Worm (Caenorhabditis elegans) whole organism, L4 larva: ENCODE data around the gene cest-8.

Source experiments
- F10B5.3 ChIP-seq: sonication (generic microtip); optimal IDR thresholded peaks from 2 replicates; lab custom pipeline; 2016; ENCODE audit warnings: mild to moderate bottlenecking, missing genetic modification characterization, missing compliant biosample characterization
- F26F4.8 ChIP-seq: fragments of 200-800 bp; sonication (Bioruptor generic); conservative IDR thresholded peaks from 2 replicates; pipeline ENCODE4 v1.3.6; 2022; ENCODE audit warnings: missing genetic modification characterization, missing compliant biosample characterization
- T20F7.1 ChIP-seq: fragments of 200-800 bp; sonication (Bioruptor generic); optimal IDR thresholded peaks from 2 replicates; lab custom pipeline; 2018; ENCODE audit warnings: mild to moderate bottlenecking, missing genetic modification characterization, missing compliant biosample characterization
- Y105C5A.15 ChIP-seq: fragments of 200-800 bp; sonication (Bioruptor generic); IDR thresholded peaks from 2 replicates; pipeline ENCODE4 v1.3.6; 2022; ENCODE audit warnings: missing genetic modification characterization, missing compliant biosample characterization
- ZK337.2 ChIP-seq: fragments of 200-800 bp; sonication (Bioruptor generic); IDR thresholded peaks from 2 replicates; pipeline ENCODE4 v1.3.6; 2022; ENCODE audit warnings: missing genetic modification reagents, missing genetic modification characterization, missing compliant biosample characterization
- aha-1 ChIP-seq: fragments of 150-350 bp; peaks from one replicate; lab custom pipeline; 2014; ENCODE audit warnings: missing biosample characterization, missing genetic modification characterization
- daf-12 ChIP-seq: fragments of 150-350 bp; optimal IDR thresholded peaks from 2 replicates; lab custom pipeline; 2014; ENCODE audit warnings: missing biosample characterization, missing genetic modification reagents, missing genetic modification characterization
- daf-19 ChIP-seq: fragments of 200-800 bp; sonication (Bioruptor generic); conservative IDR thresholded peaks from 2 replicates; pipeline ENCODE4 v1.3.6; 2022; ENCODE audit warnings: missing genetic modification characterization, missing compliant biosample characterization
- dmd-6 ChIP-seq: fragments of 200-800 bp; sonication (Bioruptor generic); IDR thresholded peaks from 2 replicates; pipeline ENCODE4 v1.3.6; 2022; ENCODE audit warnings: missing genetic modification reagents, missing genetic modification characterization, missing compliant biosample characterization
- dmd-9 ChIP-seq: fragments of 200-800 bp; sonication (Bioruptor generic); IDR thresholded peaks from 2 replicates; pipeline ENCODE4 v1.3.6; 2022; ENCODE audit warnings: missing genetic modification reagents, missing genetic modification characterization, missing compliant biosample characterization
- dpl-1 ChIP-seq: fragments of 150-350 bp; optimal IDR thresholded peaks from 2 replicates; lab custom pipeline; 2014; ENCODE audit warnings: missing biosample characterization, missing genetic modification reagents, missing genetic modification characterization
- gei-8 ChIP-seq: fragments of 200-800 bp; sonication (Bioruptor generic); optimal IDR thresholded peaks from 2 replicates; lab custom pipeline; 2018; ENCODE audit warnings: mild to moderate bottlenecking, missing genetic modification characterization, missing compliant biosample characterization
- hif-1 ChIP-seq, 2 experiments: sonication (generic microtip); optimal IDR thresholded peaks; 2 replicates each; lab custom pipeline; 2016 to 2017; ENCODE audit warnings: missing compliant biosample characterization in 2 of 2, missing genetic modification characterization in 2 of 2, missing genetic modification reagents in 2 of 2, missing genotype in 2 of 2, mild to moderate bottlenecking in 1 of 2
- hlh-11 ChIP-seq: fragments of 200-800 bp; sonication (Bioruptor generic); optimal IDR thresholded peaks from 2 replicates; lab custom pipeline; 2018; ENCODE audit warnings: mild to moderate bottlenecking, missing genetic modification characterization, missing compliant biosample characterization
- hlh-30 ChIP-seq: sonication (generic microtip); optimal IDR thresholded peaks from 2 replicates; lab custom pipeline; 2017; ENCODE audit warnings: antibody characterized with exemption, mild to moderate bottlenecking, missing genetic modification characterization, missing compliant biosample characterization; ENCODE audit not compliant: insufficient read depth
- hmg-1.1 ChIP-seq: fragments of 200-800 bp; sonication (Bioruptor generic); IDR thresholded peaks from 2 replicates; pipeline ENCODE4 v1.3.6; 2022; ENCODE audit warnings: missing genetic modification reagents, missing genetic modification characterization, missing compliant biosample characterization
- jun-1 ChIP-seq: fragments of 150-350 bp; optimal IDR thresholded peaks from 2 replicates; lab custom pipeline; 2014; ENCODE audit warnings: missing biosample characterization, missing genetic modification reagents, missing genetic modification characterization
- lin-1 ChIP-seq: fragments of 200-800 bp; sonication (Bioruptor generic); IDR thresholded peaks from 2 replicates; pipeline ENCODE4 v1.3.6; 2022; ENCODE audit warnings: missing genetic modification reagents, missing genetic modification characterization, missing compliant biosample characterization
- lin-15B ChIP-seq: fragments of 150-350 bp; sonication (generic microtip); optimal IDR thresholded peaks from 3 replicates; lab custom pipeline; 2014; ENCODE audit warnings: missing biosample characterization, missing genetic modification characterization
- lin-29 ChIP-seq: fragments of 200-800 bp; sonication (Bioruptor generic); IDR thresholded peaks from 2 replicates; pipeline ENCODE4 v1.3.6; 2022; ENCODE audit warnings: missing genetic modification reagents, missing genetic modification characterization, missing compliant biosample characterization
- lin-38 ChIP-seq: fragments of 200-800 bp; sonication (Bioruptor generic); IDR thresholded peaks from 2 replicates; pipeline ENCODE4 v1.3.6; 2022; ENCODE audit warnings: missing genetic modification reagents, missing genetic modification characterization, missing compliant biosample characterization
- lin-39 ChIP-seq: fragments of 150-350 bp; optimal IDR thresholded peaks from 2 replicates; lab custom pipeline; 2014; ENCODE audit warnings: missing biosample characterization, missing genetic modification reagents, missing genetic modification characterization
- lsy-2 ChIP-seq, 2 experiments: fragments of 150-350 bp in 1 of 2; sonication (generic microtip) in 1 of 2; optimal IDR thresholded peaks; 2 replicates each; lab custom pipeline; 2014 to 2017; ENCODE audit warnings: missing biosample characterization in 2 of 2, missing genetic modification characterization in 2 of 2
- madf-5 ChIP-seq, 2 experiments: fragments of 200-800 bp; sonication (Bioruptor generic); IDR thresholded peaks; 2 replicates each; pipeline ENCODE4 v1.3.6; 2022; ENCODE audit warnings: missing compliant biosample characterization in 2 of 2, missing genetic modification characterization in 2 of 2
- madf-9 ChIP-seq: fragments of 200-800 bp; sonication (Bioruptor generic); conservative IDR thresholded peaks from 2 replicates; pipeline ENCODE4 v1.3.6; 2022; ENCODE audit warnings: missing genetic modification reagents, missing genetic modification characterization, missing compliant biosample characterization
- mdl-1 ChIP-seq, 2 experiments: fragments of 150-350 bp in 1 of 2; sonication (generic microtip) in 1 of 2; optimal IDR thresholded peaks; 2 replicates each; lab custom pipeline; 2014 to 2017; ENCODE audit warnings: missing biosample characterization in 2 of 2, missing genetic modification characterization in 2 of 2
- mdt-29 ChIP-seq: fragments of 200-800 bp; sonication (Bioruptor generic); IDR thresholded peaks from 2 replicates; pipeline ENCODE4 v1.3.6; 2022; ENCODE audit warnings: missing genetic modification reagents, missing genetic modification characterization, missing compliant biosample characterization
- mep-1 ChIP-seq: fragments of 150-350 bp; sonication (generic microtip); optimal IDR thresholded peaks from 3 replicates; lab custom pipeline; 2014; ENCODE audit warnings: missing biosample characterization, missing genetic modification characterization
- mes-2 ChIP-seq: sonication (generic microtip); optimal IDR thresholded peaks from 2 replicates; lab custom pipeline; 2016; ENCODE audit warnings: missing genotype, mild to moderate bottlenecking, missing genetic modification characterization, missing compliant biosample characterization; ENCODE audit not compliant: poor library complexity, severe bottlenecking
- nhr-10 ChIP-seq: fragments of 150-350 bp; optimal IDR thresholded peaks from 2 replicates; lab custom pipeline; 2014; ENCODE audit warnings: missing biosample characterization, missing genetic modification characterization
- nhr-102 ChIP-seq: sonication (generic microtip); optimal IDR thresholded peaks from 2 replicates; lab custom pipeline; 2016; ENCODE audit warnings: mild to moderate bottlenecking, missing genetic modification characterization, moderate library complexity, missing compliant biosample characterization
- nhr-28 ChIP-seq: fragments of 150-350 bp; optimal IDR thresholded peaks from 2 replicates; lab custom pipeline; 2014; ENCODE audit warnings: missing biosample characterization, missing genetic modification characterization
- nhr-42 ChIP-seq: fragments of 200-800 bp; sonication (Bioruptor generic); IDR thresholded peaks from 2 replicates; pipeline ENCODE4 v1.3.6; 2022; ENCODE audit warnings: missing genetic modification characterization, missing compliant biosample characterization
- nhr-48 ChIP-seq: sonication (generic microtip); optimal IDR thresholded peaks from 2 replicates; lab custom pipeline; 2016; ENCODE audit warnings: mild to moderate bottlenecking, missing genetic modification characterization, missing compliant biosample characterization
- nhr-6 ChIP-seq: fragments of 150-350 bp; optimal IDR thresholded peaks from 2 replicates; lab custom pipeline; 2014; ENCODE audit warnings: missing biosample characterization, missing genetic modification characterization
- pha-4 ChIP-seq, 2 experiments: fragments of 150-350 bp in 1 of 2; fragments of 200-800 bp in 1 of 2; sonication (Bioruptor generic) in 1 of 2; IDR thresholded peaks in 1 of 2; optimal IDR thresholded peaks in 1 of 2; 2 replicates each; pipeline versions ENCODE4 v1.3.6 to Lab custom; 2014 to 2022; ENCODE audit warnings: missing genetic modification characterization in 2 of 2, missing genetic modification reagents in 2 of 2, missing biosample characterization in 1 of 2, missing compliant biosample characterization in 1 of 2
- spr-1 ChIP-seq: sonication (generic microtip); optimal IDR thresholded peaks from 2 replicates; lab custom pipeline; 2016; ENCODE audit warnings: mild to moderate bottlenecking, missing genetic modification characterization, missing compliant biosample characterization
- unc-130 ChIP-seq: sonication (generic microtip); optimal IDR thresholded peaks from 2 replicates; lab custom pipeline; 2016; ENCODE audit warnings: missing genetic modification reagents, missing genetic modification characterization, missing compliant biosample characterization
- unc-62 ChIP-seq, 3 experiments: fragments of 150-350 bp in 1 of 3; sonication (generic microtip); optimal IDR thresholded peaks in 2 of 3; peaks in 1 of 3; 1 replicate in 1 of 3; 2 replicates in 2 of 3; lab custom pipeline; 2014 to 2017; ENCODE audit warnings: missing biosample characterization in 3 of 3, missing genetic modification characterization in 3 of 3, missing genetic modification reagents in 3 of 3, missing genotype in 1 of 3
- vab-7 ChIP-seq: fragments of 200-800 bp; sonication (Bioruptor generic); IDR thresholded peaks from 2 replicates; pipeline ENCODE4 v1.3.6; 2022; ENCODE audit warnings: missing genetic modification reagents, missing genetic modification characterization, missing compliant biosample characterization
- zip-2 ChIP-seq: fragments of 150-350 bp; optimal IDR thresholded peaks from 2 replicates; lab custom pipeline; 2014; ENCODE audit warnings: missing biosample characterization, missing genetic modification characterization
- ztf-11 ChIP-seq: fragments of 150-350 bp; optimal IDR thresholded peaks from 2 replicates; lab custom pipeline; 2014; ENCODE audit warnings: missing biosample characterization, missing genetic modification characterization
- ztf-7 ChIP-seq: fragments of 150-350 bp; optimal IDR thresholded peaks from 2 replicates; lab custom pipeline; 2014; ENCODE audit warnings: missing biosample characterization, missing genetic modification characterization

The cest-8 gene

ce11 chrX:12176873-12177293 lies 42.6 kb upstream of the cest-8 start:
- TF ChIP-seq lsy-2 (tag; optimal IDR thresholded peaks at IDR 0.05; lab: Kevin White, UChicago) = peak in 1 of 2 experiments; percentile 41
- peak; percentile 30 for TF ChIP-seq mes-2 (tag; lab: Kevin White, UChicago)
- no peak for TF ChIP-seq F26F4.8 (GFP tag; lab: Robert Waterston, UW)
- TF ChIP-seq hlh-11 (tag; lab: Kevin White, UChicago) = peak; percentile 19
- peak; percentile 89 for TF ChIP-seq aha-1 (tag; lab: Kevin White, UChicago)
- TF ChIP-seq Y105C5A.15 (GFP tag; lab: Robert Waterston, UW) = no peak
- TF ChIP-seq nhr-6 (tag; lab: Kevin White, UChicago) = peak; percentile 42
- TF ChIP-seq dpl-1 = no peak
- no peak for TF ChIP-seq nhr-42 (GFP tag; lab: Robert Waterston, UW)

- TF ChIP-seq mep-1 (tag; lab: Kevin White, UChicago) (peak; percentile 21), hmg-1.1 (peak; percentile 46), aha-1 (tag; lab: Kevin White, UChicago) (peak; percentile 85), nhr-102 (tag; lab: Kevin White, UChicago) (no peak), mdl-1 (tag; optimal IDR thresholded peaks at IDR 0.05; lab: Kevin White, UChicago) (peak in 1 of 2 experiments; percentile 12), nhr-28 (tag; lab: Kevin White, UChicago) (no peak), hlh-30 (tag; lab: Kevin White, UChicago) (peak; percentile 31), mes-2 (tag; lab: Kevin White, UChicago) (peak; percentile 21), daf-19 (no peak)
Measured at ce11 chrX:12177521-12177920, 41.9 kb upstream of the cest-8 start.

- TF ChIP-seq ZK337.2 (GFP tag; lab: Robert Waterston, UW) (no peak), lin-39 (no peak), daf-19 (no peak), madf-5 (GFP tag; IDR thresholded peaks at IDR 0.05; lab: Robert Waterston, UW) (no peak), dmd-6 (no peak), lin-1 (GFP tag; lab: Robert Waterston, UW) (no peak), unc-130 (no peak), unc-62 (GFP tag; optimal IDR thresholded peaks at IDR 0.05 in 1 of 2; lab: Kevin White, UChicago) (peak in 1 of 2 experiments; percentile 69), unc-62 (tag; optimal IDR thresholded peaks at IDR 0.05; lab: Kevin White, UChicago) (no peak), hlh-30 (tag; lab: Kevin White, UChicago) (peak; percentile 34), aha-1 (tag; lab: Kevin White, UChicago) (peak; percentile 72)
Measured at ce11 chrX:12178351-12179089, 40.9 kb upstream of the cest-8 start.

ce11 chrX:12179090-12179488 lies 40.4 kb upstream of the cest-8 start:
- no peak for TF ChIP-seq jun-1
- TF ChIP-seq zip-2 (tag; lab: Kevin White, UChicago) = no peak
- TF ChIP-seq madf-9 (GFP tag; lab: Robert Waterston, UW) = no peak
- TF ChIP-seq F10B5.3 (tag; lab: Kevin White, UChicago) = no peak
- TF ChIP-seq dmd-9 (GFP tag; lab: Robert Waterston, UW) = no peak
- no peak for TF ChIP-seq daf-12 (tag; lab: Kevin White, UChicago)
- no peak for TF ChIP-seq spr-1 (tag; lab: Kevin White, UChicago)
- no peak for TF ChIP-seq ztf-11 (tag; lab: Kevin White, UChicago)
- TF ChIP-seq lin-1 (GFP tag; lab: Robert Waterston, UW) = no peak
- no peak for TF ChIP-seq gei-8 (GFP tag; lab: Kevin White, UChicago)
- no peak for TF ChIP-seq F26F4.8 (GFP tag; lab: Robert Waterston, UW)
- no peak for TF ChIP-seq mdt-29 (GFP tag; lab: Robert Waterston, UW)
- no peak for TF ChIP-seq nhr-10 (tag; lab: Kevin White, UChicago)
- peak; percentile 58 for TF ChIP-seq pha-4 (GFP tag; IDR thresholded peaks at IDR 0.05; lab: Robert Waterston, UW)
- peak; percentile 11 for TF ChIP-seq pha-4 (tag; optimal IDR thresholded peaks at IDR 0.05; lab: Kevin White, UChicago)
- no peak for TF ChIP-seq unc-62 (GFP tag; optimal IDR thresholded peaks at IDR 0.05 in 1 of 2; lab: Kevin White, UChicago)
- no peak for TF ChIP-seq unc-62 (tag; optimal IDR thresholded peaks at IDR 0.05; lab: Kevin White, UChicago)
- TF ChIP-seq ztf-7 (tag; lab: Kevin White, UChicago) = no peak
- TF ChIP-seq hmg-1.1 = no peak
- no peak for TF ChIP-seq lin-29 (GFP tag; lab: Robert Waterston, UW)
- no peak for TF ChIP-seq nhr-48 (tag; lab: Kevin White, UChicago)
- TF ChIP-seq vab-7 (GFP tag; lab: Robert Waterston, UW) = no peak
- no peak for TF ChIP-seq hif-1 (tag; optimal IDR thresholded peaks at IDR 0.05; lab: Kevin White, UChicago)
- TF ChIP-seq lin-38 = no peak
- no peak for TF ChIP-seq T20F7.1 (GFP tag; lab: Kevin White, UChicago)
- TF ChIP-seq lin-15B = no peak
